Worm (Caenorhabditis elegans) whole organism, mixed stage, embryonic: ENCODE results near the gene cyp-33D1.

Experiments
- M03D4.4 ChIP-seq: sonication (generic microtip); optimal IDR thresholded peaks from 2 replicates; lab custom pipeline; 2017; ENCODE audit warnings: mild to moderate bottlenecking, missing genetic modification characterization, missing compliant biosample characterization
- bed-3 ChIP-seq: fragments of 200-800 bp; sonication (Bioruptor generic); optimal IDR thresholded peaks from 3 replicates; lab custom pipeline; 2018; ENCODE audit warnings: mild to moderate bottlenecking, missing genetic modification characterization, moderate library complexity, missing compliant biosample characterization
- blmp-1 ChIP-seq: fragments of 150-350 bp; optimal IDR thresholded peaks from 2 replicates; lab custom pipeline; 2014; ENCODE audit warnings: missing biosample characterization, missing genetic modification characterization
- ceh-39 ChIP-seq: fragments of 150-350 bp; optimal IDR thresholded peaks from 2 replicates; lab custom pipeline; 2014; ENCODE audit warnings: missing biosample characterization, missing genetic modification characterization
- ces-1 ChIP-seq: fragments of 150-350 bp; optimal IDR thresholded peaks from 2 replicates; lab custom pipeline; 2014; ENCODE audit warnings: missing biosample characterization, missing genetic modification reagents, missing genetic modification characterization
- cnd-1 ChIP-seq: fragments of 200-800 bp; sonication (Bioruptor generic); optimal IDR thresholded peaks from 2 replicates; lab custom pipeline; 2018; ENCODE audit warnings: mild to moderate bottlenecking, missing genetic modification characterization, missing compliant biosample characterization
- drap-1 ChIP-seq: fragments of 200-800 bp; sonication (Bioruptor generic); optimal IDR thresholded peaks from 3 replicates; lab custom pipeline; 2018; ENCODE audit warnings: mild to moderate bottlenecking, missing genetic modification characterization, missing compliant biosample characterization
- elt-1 ChIP-seq: sonication (generic microtip); optimal IDR thresholded peaks from 2 replicates; lab custom pipeline; 2017; ENCODE audit warnings: missing genetic modification characterization, mild to moderate bottlenecking, missing compliant biosample characterization, antibody characterized with exemption, moderate library complexity, borderline replicate concordance; ENCODE audit not compliant: insufficient read depth
- flh-1 ChIP-seq: fragments of 200-800 bp; sonication (Bioruptor generic); optimal IDR thresholded peaks from 2 replicates; lab custom pipeline; 2018; ENCODE audit warnings: mild to moderate bottlenecking, missing genetic modification characterization, moderate library complexity, missing compliant biosample characterization
- hlh-1 ChIP-seq: fragments of 150-350 bp; optimal IDR thresholded peaks from 2 replicates; lab custom pipeline; 2014; ENCODE audit warnings: missing biosample characterization, missing genetic modification reagents, missing genetic modification characterization
- lin-13 ChIP-seq: fragments of 150-350 bp; optimal IDR thresholded peaks from 2 replicates; lab custom pipeline; 2014; ENCODE audit warnings: missing biosample characterization, missing genetic modification characterization
- lin-32 ChIP-seq: fragments of 200-800 bp; sonication (Bioruptor generic); optimal IDR thresholded peaks from 2 replicates; lab custom pipeline; 2018; ENCODE audit warnings: mild to moderate bottlenecking, missing genetic modification characterization, missing compliant biosample characterization
- lsy-2 ChIP-seq: fragments of 150-350 bp; optimal IDR thresholded peaks from 2 replicates; lab custom pipeline; 2014; ENCODE audit warnings: missing biosample characterization, missing genetic modification characterization
- mab-5 ChIP-seq: fragments of 150-350 bp; optimal IDR thresholded peaks from 2 replicates; lab custom pipeline; 2014; ENCODE audit warnings: missing biosample characterization, missing genetic modification characterization
- mep-1 ChIP-seq: fragments of 150-350 bp; optimal IDR thresholded peaks from 2 replicates; lab custom pipeline; 2017; ENCODE audit warnings: missing biosample characterization, missing genetic modification reagents, missing genetic modification characterization, inconsistent platforms
- mls-2 ChIP-seq: sonication (generic microtip); optimal IDR thresholded peaks from 2 replicates; lab custom pipeline; 2016; ENCODE audit warnings: mild to moderate bottlenecking, missing genetic modification characterization, moderate library complexity, missing compliant biosample characterization
- nhr-12 ChIP-seq: fragments of 150-350 bp; optimal IDR thresholded peaks from 2 replicates; lab custom pipeline; 2014; ENCODE audit warnings: missing biosample characterization, missing genetic modification characterization
- nhr-237 ChIP-seq: fragments of 150-350 bp; optimal IDR thresholded peaks from 2 replicates; lab custom pipeline; 2014; ENCODE audit warnings: missing biosample characterization, missing genetic modification characterization
- nhr-28 ChIP-seq: fragments of 150-350 bp; optimal IDR thresholded peaks from 2 replicates; lab custom pipeline; 2014; ENCODE audit warnings: missing biosample characterization, missing genetic modification characterization
- pha-4 ChIP-seq: fragments of 150-350 bp; optimal IDR thresholded peaks from 2 replicates; lab custom pipeline; 2018; ENCODE audit warnings: missing biosample characterization, missing genetic modification reagents, missing genetic modification characterization
- sem-2 ChIP-seq: fragments of 200-800 bp; sonication (Bioruptor generic); optimal IDR thresholded peaks from 2 replicates; lab custom pipeline; 2018; ENCODE audit warnings: mild to moderate bottlenecking, missing genetic modification characterization, missing compliant biosample characterization
- snpc-4 ChIP-seq: fragments of 150-350 bp; optimal IDR thresholded peaks from 2 replicates; lab custom pipeline; 2014; ENCODE audit warnings: missing biosample characterization, missing genetic modification characterization
- sptf-1 ChIP-seq: sonication (generic microtip); optimal IDR thresholded peaks from 2 replicates; lab custom pipeline; 2017; ENCODE audit warnings: mild to moderate bottlenecking, missing genetic modification characterization, moderate library complexity, missing compliant biosample characterization
- unc-120 ChIP-seq: sonication (generic microtip); optimal IDR thresholded peaks from 2 replicates; lab custom pipeline; 2017; ENCODE audit warnings: missing genetic modification characterization, missing compliant biosample characterization; ENCODE audit not compliant: poor library complexity, severe bottlenecking
- unc-39 ChIP-seq: fragments of 150-350 bp; optimal IDR thresholded peaks from 2 replicates; lab custom pipeline; 2014; ENCODE audit warnings: missing biosample characterization, missing genetic modification characterization
- unc-62 ChIP-seq: fragments of 150-350 bp; optimal IDR thresholded peaks from 2 replicates; lab custom pipeline; 2014; ENCODE audit warnings: missing biosample characterization, missing genetic modification reagents, missing genetic modification characterization
- zip-8 ChIP-seq: fragments of 150-350 bp; optimal IDR thresholded peaks from 2 replicates; lab custom pipeline; 2014; ENCODE audit warnings: missing biosample characterization, missing genetic modification characterization
- ztf-11 ChIP-seq: fragments of 150-350 bp; optimal IDR thresholded peaks from 2 replicates; lab custom pipeline; 2014; ENCODE audit warnings: missing biosample characterization, missing genetic modification characterization

Gene cyp-33D1

ce11 chrV:16214505-16214904, 38.8 kb upstream of the cyp-33D1 start, which contains the start of gene F11A5.9:
Gene F11A5.9, plus strand, starts transcription at chrV:16214890.
- TF ChIP-seq lin-13 (tag; lab: Kevin White, UChicago) (no peak), drap-1 (GFP tag; lab: Kevin White, UChicago) (no peak), mep-1 (tag; lab: Kevin White, UChicago) (no peak), ztf-11 (tag; lab: Kevin White, UChicago) (no peak), unc-39 (tag; lab: Kevin White, UChicago) (no peak), hlh-1 (tag; lab: Kevin White, UChicago) (no peak)

DNA sequence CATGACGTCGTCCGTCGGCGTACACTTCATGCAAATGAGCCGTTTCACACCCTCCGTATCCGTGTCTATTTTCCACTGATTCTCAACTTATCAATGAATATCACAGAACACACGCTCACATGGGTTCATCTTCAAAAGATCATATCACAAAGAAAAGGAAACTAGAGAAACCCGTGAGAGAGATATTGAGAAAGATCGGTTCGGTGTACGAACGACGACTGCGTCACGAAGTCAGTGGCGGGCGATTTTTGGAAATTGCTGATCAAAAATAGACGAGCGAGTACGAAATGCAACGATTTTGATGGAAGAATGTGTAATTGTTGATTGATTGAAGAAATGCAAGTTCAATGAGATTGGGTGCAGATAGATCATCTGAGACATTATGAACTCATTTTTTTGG, 37.7 kb upstream of the cyp-33D1 start:
- TF ChIP-seq mep-1 (tag; lab: Kevin White, UChicago): no peak
- no peak for TF ChIP-seq lin-13 (tag; lab: Kevin White, UChicago)
- no peak for TF ChIP-seq ceh-39 (tag; lab: Kevin White, UChicago)
- no peak for TF ChIP-seq bed-3 (GFP tag; lab: Kevin White, UChicago)
- no peak for TF ChIP-seq nhr-12 (tag; lab: Kevin White, UChicago)
- TF ChIP-seq nhr-28 (tag; lab: Kevin White, UChicago): no peak
- TF ChIP-seq unc-62: no peak

ce11 chrV:16211713-16212112, 36.1 kb upstream of the cyp-33D1 start:
- no peak for TF ChIP-seq drap-1 (GFP tag; lab: Kevin White, UChicago)
- TF ChIP-seq lin-13 (tag; lab: Kevin White, UChicago): no peak
- TF ChIP-seq sptf-1 (tag; lab: Kevin White, UChicago): no peak
- no peak for TF ChIP-seq unc-39 (tag; lab: Kevin White, UChicago)
- no peak for TF ChIP-seq ces-1
- TF ChIP-seq snpc-4 (tag; lab: Kevin White, UChicago): no peak
- no peak for TF ChIP-seq ztf-11 (tag; lab: Kevin White, UChicago)

- TF ChIP-seq mls-2 (tag; lab: Kevin White, UChicago) (no peak), mab-5 (tag; lab: Kevin White, UChicago) (no peak), ceh-39 (tag; lab: Kevin White, UChicago) (no peak), cnd-1 (tag; lab: Kevin White, UChicago) (no peak), ces-1 (no peak), lin-13 (tag; lab: Kevin White, UChicago) (no peak), lin-32 (GFP tag; lab: Kevin White, UChicago) (no peak), zip-8 (no peak), hlh-1 (tag; lab: Kevin White, UChicago) (no peak), mep-1 (tag; lab: Kevin White, UChicago) (no peak), pha-4 (tag; lab: Kevin White, UChicago) (no peak), drap-1 (GFP tag; lab: Kevin White, UChicago) (no peak), elt-1 (tag; lab: Kevin White, UChicago) (no peak), sem-2 (GFP tag; lab: Kevin White, UChicago) (no peak), bed-3 (GFP tag; lab: Kevin White, UChicago) (no peak)
These were observed 34.8 kb upstream of the cyp-33D1 start, which contains the start of gene F11A5.16 for ce11 chrV:16210257-16211002. Gene F11A5.16, plus strand, starts transcription at chrV:16210952.

- TF ChIP-seq lsy-2 (tag; lab: Kevin White, UChicago) (no peak), unc-39 (tag; lab: Kevin White, UChicago) (no peak)
These were observed 34.2 kb upstream of the cyp-33D1 start, which contains the start of gene oac-15 for ce11 chrV:16209837-16210236. Gene oac-15, minus strand, starts transcription at chrV:16209937.

DNA sequence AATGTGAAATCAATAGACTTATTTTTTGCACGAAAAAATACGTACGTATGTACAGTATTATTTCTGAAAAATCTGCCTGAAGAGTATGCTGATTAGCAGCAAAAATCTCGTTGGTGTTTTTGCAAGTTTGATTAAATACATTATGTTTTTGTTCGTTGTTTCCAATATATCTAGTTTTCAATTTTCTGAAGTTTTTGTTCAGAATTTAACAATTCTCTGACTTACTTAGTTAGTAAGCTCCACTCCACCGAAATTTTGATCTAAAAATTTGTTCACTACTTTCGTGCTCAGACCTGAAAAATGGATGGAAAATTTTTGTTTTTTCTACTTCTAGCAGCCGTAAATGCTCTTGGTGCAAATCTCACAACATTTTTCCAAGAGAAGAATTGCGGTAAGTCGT, 29.2 kb upstream of the cyp-33D1 start, which contains the start of gene irld-26:
irld-26 (plus strand) TSS at position 301 of the 400 bp plus-strand sequence.
- no peak for TF ChIP-seq unc-39 (tag; lab: Kevin White, UChicago)
- TF ChIP-seq flh-1: no peak
- TF ChIP-seq ceh-39 (tag; lab: Kevin White, UChicago): no peak
- TF ChIP-seq cnd-1 (tag; lab: Kevin White, UChicago): no peak
- no peak for TF ChIP-seq M03D4.4 (tag; lab: Kevin White, UChicago)
- TF ChIP-seq drap-1 (GFP tag; lab: Kevin White, UChicago): no peak
- no peak for TF ChIP-seq zip-8
- TF ChIP-seq lsy-2 (tag; lab: Kevin White, UChicago): no peak
- no peak for TF ChIP-seq pha-4 (tag; lab: Kevin White, UChicago)
- TF ChIP-seq blmp-1 (tag; lab: Kevin White, UChicago): no peak
- no peak for TF ChIP-seq nhr-237
- no peak for TF ChIP-seq lin-13 (tag; lab: Kevin White, UChicago)
- no peak for TF ChIP-seq unc-120 (tag; lab: Kevin White, UChicago)
